Worm (Caenorhabditis elegans): ENCODE data around the gene lgc-29.

- TF ChIP-seq hlh-30 (tag; optimal IDR thresholded peaks at IDR 0.05; ENCODE audit: insufficient read depth): no peak
- no peak for TF ChIP-seq pha-4 (GFP tag; IDR thresholded peaks at IDR 0.05)
- no peak for TF ChIP-seq pha-4 (tag; optimal IDR thresholded peaks at IDR 0.05)
- TF ChIP-seq aha-1 (tag): no peak
- no peak for TF ChIP-seq nhr-237 (tag; optimal IDR thresholded peaks at IDR 0.05)
- TF ChIP-seq ama-1 (optimal IDR thresholded peaks at IDR 0.05): no peak
- no peak for TF ChIP-seq ceh-20 (GFP tag; IDR thresholded peaks at IDR 0.05)
These were observed 31.4 kb downstream of the lgc-29 start, which contains the start of gene Y45G5AM.7 for ce11 chrV:4170138-4170537.

Data from whole organism, L4 larva.